Worm (Caenorhabditis elegans) whole organism, L1 larva: ENCODE measurements around the gene C16C8.25.

Source experiments
- aha-1 ChIP-seq: fragments of 150-350 bp; optimal IDR thresholded peaks from 2 replicates; lab custom pipeline; 2014; ENCODE audit warnings: missing biosample characterization, missing genetic modification characterization
- ceh-82 ChIP-seq, 3 experiments: fragments of 150-350 bp in 1 of 3; sonication (generic microtip) in 2 of 3; optimal IDR thresholded peaks; 2 replicates each; lab custom pipeline; 2014 to 2017; ENCODE audit warnings: missing biosample characterization in 3 of 3, missing genetic modification characterization in 3 of 3
- egl-27 ChIP-seq, 2 experiments: fragments of 150-350 bp in 1 of 2; sonication (generic microtip); optimal IDR thresholded peaks; 3 replicates each; lab custom pipeline; 2017 to 2018; ENCODE audit warnings: missing biosample characterization in 2 of 2, missing genetic modification characterization in 2 of 2, missing genetic modification reagents in 2 of 2
- nhr-19 ChIP-seq: fragments of 200-800 bp; sonication (Bioruptor generic); conservative IDR thresholded peaks from 2 replicates; pipeline ENCODE4 v1.3.6; 2022; ENCODE audit warnings: missing genetic modification characterization, missing compliant biosample characterization
- unc-130 ChIP-seq: fragments of 150-350 bp; optimal IDR thresholded peaks from 2 replicates; lab custom pipeline; 2017; ENCODE audit warnings: missing biosample characterization, missing genetic modification characterization, inconsistent platforms

DNA sequence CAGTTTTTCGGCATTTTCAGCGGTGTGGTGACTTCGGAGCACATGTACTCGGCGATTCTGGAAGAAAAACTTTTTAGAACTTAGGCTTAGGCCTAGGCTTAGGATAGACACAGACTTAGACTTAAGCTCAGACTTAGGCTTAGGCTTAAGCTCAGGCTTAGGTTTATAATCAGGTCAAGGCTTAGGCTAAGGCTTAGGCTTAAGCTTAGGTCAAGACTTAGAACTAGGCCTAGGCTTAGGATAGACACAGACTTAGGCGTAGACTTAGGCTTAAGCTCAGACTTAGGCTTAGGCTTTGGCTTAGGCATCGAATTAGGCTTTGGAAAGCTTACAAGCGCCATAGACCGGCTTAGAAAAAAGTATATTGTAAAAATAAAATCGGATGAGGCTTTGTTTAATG lies 27.5 kb downstream of the C16C8.25 start:
- TF ChIP-seq nhr-19 (GFP tag; lab: Robert Waterston, UW), result no peak
- TF ChIP-seq ceh-82 (tag; optimal IDR thresholded peaks at IDR 0.05; lab: Kevin White, UChicago), result no peak
- no peak for TF ChIP-seq egl-27 (tag; optimal IDR thresholded peaks at IDR 0.05; lab: Kevin White, UChicago)
- TF ChIP-seq unc-130, result no peak
- TF ChIP-seq aha-1 (tag; lab: Kevin White, UChicago), result no peak
